Fruit fly (Drosophila melanogaster) S2 (cell line): ENCODE measurements around the gene CG5435.

Experiments
- CG8478 ChIP-seq: fragments of >200 bp; optimal IDR thresholded peaks from 2 replicates; lab custom pipeline; 2018
- CTCF ChIP-seq, 2 experiments: fragments of >200 bp; optimal IDR thresholded peaks; 2 replicates each; lab custom pipeline; 2018

- TF ChIP-seq CG8478 (lab: Kevin White, UChicago) (no peak), CTCF (optimal IDR thresholded peaks at IDR 0.05; lab: Kevin White, UChicago) (no peak)
These were observed 15.1 kb upstream of the CG5435 start, which contains the start of gene Oatp33Ea for dm6 chr2L:12445743-12446142.
